Worm (Caenorhabditis elegans) whole organism, L4 larva: ENCODE data around the gene unc-130.

Source experiments
- ceh-28 ChIP-seq: fragments of 150-350 bp; optimal IDR thresholded peaks from 2 replicates; lab custom pipeline; 2014; ENCODE audit warnings: missing biosample characterization, missing genetic modification reagents, missing genetic modification characterization
- hif-1 ChIP-seq, 2 experiments: sonication (generic microtip); optimal IDR thresholded peaks; 2 replicates each; lab custom pipeline; 2016 to 2017; ENCODE audit warnings: missing compliant biosample characterization in 2 of 2, missing genetic modification characterization in 2 of 2, missing genetic modification reagents in 2 of 2, missing genotype in 2 of 2, mild to moderate bottlenecking in 1 of 2
- hlh-11 ChIP-seq: fragments of 200-800 bp; sonication (Bioruptor generic); optimal IDR thresholded peaks from 2 replicates; lab custom pipeline; 2018; ENCODE audit warnings: mild to moderate bottlenecking, missing genetic modification characterization, missing compliant biosample characterization
- spr-1 ChIP-seq: sonication (generic microtip); optimal IDR thresholded peaks from 2 replicates; lab custom pipeline; 2016; ENCODE audit warnings: mild to moderate bottlenecking, missing genetic modification characterization, missing compliant biosample characterization

ce11 chrII:11276879-11277278 is 4.9 kb upstream of the unc-130 start:
- no peak for TF ChIP-seq hlh-11 (tag; lab: Kevin White, UChicago)
- TF ChIP-seq hif-1 (tag; optimal IDR thresholded peaks at IDR 0.05; lab: Kevin White, UChicago) = no peak
- no peak for TF ChIP-seq spr-1
- no peak for TF ChIP-seq ceh-28
